Fruit fly (Drosophila melanogaster) whole organism, wandering third instar larva: ENCODE measurements around the gene sing.

Experiments used
- Abd-B ChIP-seq: fragments of >200 bp; optimal IDR thresholded peaks from 2 replicates; lab custom pipeline; 2017; ENCODE audit warnings: missing biosample characterization, missing genetic modification characterization
- Dfd ChIP-seq: fragments of >200 bp; optimal IDR thresholded peaks from 2 replicates; lab custom pipeline; 2017; ENCODE audit warnings: missing biosample characterization, missing genetic modification characterization
- Hnf4 ChIP-seq: fragments of 200-800 bp; sonication (Bioruptor generic); optimal IDR thresholded peaks from 2 replicates; lab custom pipeline; 2016; ENCODE audit warnings: missing biosample characterization, mild to moderate bottlenecking, missing genetic modification characterization
- Hr83 ChIP-seq: fragments of 200-300 bp; sonication (Bioruptor generic); optimal IDR thresholded peaks from 2 replicates; lab custom pipeline; 2016; ENCODE audit warnings: missing biosample characterization, mild to moderate bottlenecking, missing genetic modification characterization, moderate library complexity; ENCODE audit not compliant: poor library complexity, severe bottlenecking
- dl ChIP-seq, 2 experiments: fragments of 175-275, 200-275 bp in 1 of 2; fragments of 200-275 bp in 1 of 2; sonication (Bioruptor generic); optimal IDR thresholded peaks; lab custom pipeline; 2018; ENCODE audit warnings: mild to moderate bottlenecking in 2 of 2, missing biosample characterization in 2 of 2, missing genetic modification characterization in 2 of 2, moderate library complexity in 2 of 2; ENCODE audit not compliant: partially characterized antibody in 2 of 2, insufficient read depth in 1 of 2
- dsf ChIP-seq: sonication (Bioruptor generic); optimal IDR thresholded peaks from 2 replicates; lab custom pipeline; 2016; ENCODE audit warnings: missing biosample characterization, missing genetic modification characterization, borderline replicate concordance
- ey ChIP-seq: fragments of 200-800 bp; sonication (Bioruptor generic); optimal IDR thresholded peaks from 2 replicates; lab custom pipeline; 2016; ENCODE audit warnings: missing biosample characterization, missing genetic modification characterization
- h ChIP-seq: fragments of 200-800 bp; sonication (Bioruptor generic); optimal IDR thresholded peaks from 3 replicates; lab custom pipeline; 2016; ENCODE audit warnings: missing biosample characterization, mild to moderate bottlenecking, missing genetic modification characterization
- pan ChIP-seq: fragments of >200 bp; optimal IDR thresholded peaks from 2 replicates; lab custom pipeline; 2017
- usp ChIP-seq: fragments of >200 bp; optimal IDR thresholded peaks from 2 replicates; lab custom pipeline; 2017; ENCODE audit warnings: missing biosample characterization, missing genetic modification characterization
- woc ChIP-seq: sonication (Bioruptor generic); optimal IDR thresholded peaks from 2 replicates; lab custom pipeline; 2016; ENCODE audit warnings: missing biosample characterization, mild to moderate bottlenecking, missing genetic modification characterization

- TF ChIP-seq usp (GFP tag; lab: Kevin White, UChicago) (no peak), Hnf4 (GFP tag; lab: Kevin White, UChicago) (peak; percentile 54), Abd-B (no peak), pan (no peak), h (GFP tag; lab: Kevin White, UChicago) (peak; percentile 56), dl (GFP tag; optimal IDR thresholded peaks at IDR 0.05; lab: Kevin White, UChicago; ENCODE audit: insufficient read depth in 1 of 2, partially characterized antibody in 2 of 2) (no peak), woc (peak; percentile 80), Hr83 (GFP tag; lab: Kevin White, UChicago) (peak; percentile 40), dsf (GFP tag; lab: Kevin White, UChicago) (peak; percentile 35), Dfd (no peak), ey (peak; percentile 62)
Measured at dm6 chrX:16640260-16641100, 38.6 kb upstream of the sing start, which contains the start of the genes SNRPG and mthl1.
